Fruit fly (Drosophila melanogaster) whole organism, embryonic: ENCODE data around the gene CG13124.

Experiments
- Blimp-1 ChIP-seq: fragments of 200-800 bp; sonication (Bioruptor generic); optimal IDR thresholded peaks from 3 replicates; lab custom pipeline; 2018; ENCODE audit warnings: missing biosample characterization, missing genetic modification characterization, mild to moderate bottlenecking, moderate library complexity, missing genetic modification reagents
- CG11504 ChIP-seq: fragments of 200-800 bp; sonication (Bioruptor generic); optimal IDR thresholded peaks from 3 replicates; lab custom pipeline; 2019; ENCODE audit warnings: missing biosample characterization, mild to moderate bottlenecking, missing genetic modification characterization, moderate library complexity
- CG11696 ChIP-seq: fragments of 200-800 bp; sonication (Bioruptor generic); IDR thresholded peaks from 2 replicates; pipeline ENCODE4 v1.3.6; 2022; ENCODE audit warnings: missing biosample characterization, missing genetic modification characterization
- CG12769 ChIP-seq: fragments of 200-800 bp; sonication (Bioruptor generic); optimal IDR thresholded peaks from 2 replicates; lab custom pipeline; 2019; ENCODE audit warnings: missing biosample characterization, mild to moderate bottlenecking, missing genetic modification characterization, moderate library complexity
- CG18599 ChIP-seq: fragments of 200-800 bp; sonication (Bioruptor generic); optimal IDR thresholded peaks from 3 replicates; lab custom pipeline; 2017; ENCODE audit warnings: missing biosample characterization, missing genetic modification characterization, mild to moderate bottlenecking, moderate library complexity, missing genetic modification reagents
- CG2712 ChIP-seq: fragments of 200-800 bp; optimal IDR thresholded peaks from 3 replicates; lab custom pipeline; 2019; ENCODE audit warnings: missing biosample characterization, mild to moderate bottlenecking, missing genetic modification characterization, moderate library complexity
- CG30020 ChIP-seq: fragments of 200-800 bp; optimal IDR thresholded peaks from 2 replicates; lab custom pipeline; 2019; ENCODE audit warnings: missing biosample characterization, mild to moderate bottlenecking, missing genetic modification characterization, moderate library complexity
- CG31388 ChIP-seq: fragments of 200-800 bp; sonication (Bioruptor generic); optimal IDR thresholded peaks from 2 replicates; lab custom pipeline; 2016; ENCODE audit warnings: missing biosample characterization, missing genetic modification characterization
- CG3281 ChIP-seq: fragments of 200-800 bp; sonication (Bioruptor generic); optimal IDR thresholded peaks from 3 replicates; lab custom pipeline; 2017; ENCODE audit warnings: missing biosample characterization, mild to moderate bottlenecking, missing genetic modification characterization
- CG34224 ChIP-seq: fragments of 200-800 bp; sonication (Bioruptor generic); IDR thresholded peaks from 3 replicates; pipeline ENCODE4 v1.3.6; 2022; ENCODE audit warnings: missing biosample characterization, missing genetic modification characterization; ENCODE audit not compliant: partially characterized antibody
- CG4854 ChIP-seq: fragments of 200-800 bp; sonication (Bioruptor generic); optimal IDR thresholded peaks from 2 replicates; lab custom pipeline; 2016; ENCODE audit warnings: missing biosample characterization, missing genetic modification characterization, inconsistent platforms
- CG5180 ChIP-seq: fragments of 200-800 bp; sonication (Bioruptor generic); optimal IDR thresholded peaks from 3 replicates; lab custom pipeline; 2017; ENCODE audit warnings: missing biosample characterization, missing genetic modification characterization, mild to moderate bottlenecking, moderate library complexity, missing genetic modification reagents
- CG6683 ChIP-seq: fragments of 200-800 bp; sonication (Bioruptor generic); optimal IDR thresholded peaks from 2 replicates; lab custom pipeline; 2017; ENCODE audit warnings: missing biosample characterization, mild to moderate bottlenecking, missing genetic modification characterization, missing genetic modification reagents
- CG7271 ChIP-seq: fragments of 200-800 bp; sonication (Bioruptor generic); optimal IDR thresholded peaks from 2 replicates; lab custom pipeline; 2018; ENCODE audit warnings: missing biosample characterization, mild to moderate bottlenecking, missing genetic modification characterization, moderate library complexity
- CG7987 ChIP-seq: fragments of 200-800 bp; sonication (Bioruptor generic); optimal IDR thresholded peaks from 2 replicates; lab custom pipeline; 2018; ENCODE audit warnings: missing biosample characterization, mild to moderate bottlenecking, missing genetic modification characterization, moderate library complexity
- Camta ChIP-seq: fragments of 200-800 bp; sonication (Bioruptor generic); optimal IDR thresholded peaks from 2 replicates; lab custom pipeline; 2016; ENCODE audit warnings: missing biosample characterization, missing genetic modification characterization
- Dad ChIP-seq: fragments of 200-800 bp; sonication (Bioruptor generic); optimal IDR thresholded peaks from 3 replicates; lab custom pipeline; 2016; ENCODE audit warnings: missing biosample characterization, missing genetic modification characterization
- Dll ChIP-seq: fragments of 200-800 bp; sonication (Bioruptor generic); IDR thresholded peaks from 4 replicates; pipeline ENCODE4 v1.3.6; 2022; ENCODE audit warnings: missing biosample characterization, missing genetic modification characterization; ENCODE audit not compliant: partially characterized antibody
- Ets65A ChIP-seq: fragments of 200-800 bp; sonication (Bioruptor generic); peaks from one replicate; lab custom pipeline; 2016; ENCODE audit warnings: missing biosample characterization, missing genetic modification characterization
- HLH54F ChIP-seq: fragments of 200-800 bp; sonication (Bioruptor generic); optimal IDR thresholded peaks from 3 replicates; lab custom pipeline; 2016; ENCODE audit warnings: missing biosample characterization, missing genetic modification characterization
- HLHmδ ChIP-seq: fragments of 200-800 bp; sonication (Bioruptor generic); optimal IDR thresholded peaks from 2 replicates; lab custom pipeline; 2018; ENCODE audit warnings: missing biosample characterization, mild to moderate bottlenecking, missing genetic modification characterization, moderate library complexity
- Hr39 ChIP-seq: fragments of >200 bp; optimal IDR thresholded peaks from 2 replicates; lab custom pipeline; 2017
- Max ChIP-seq: fragments of 200-800 bp; sonication (Bioruptor generic); optimal IDR thresholded peaks from 2 replicates; lab custom pipeline; 2016; ENCODE audit warnings: missing biosample characterization, mild to moderate bottlenecking, missing genetic modification characterization
- Mes4 ChIP-seq: fragments of 200-800 bp; sonication (Bioruptor generic); optimal IDR thresholded peaks from 2 replicates; lab custom pipeline; 2016; ENCODE audit warnings: missing biosample characterization, missing genetic modification characterization
- Oaz ChIP-seq: fragments of 200-800 bp; sonication (Bioruptor generic); IDR thresholded peaks from 2 replicates; pipeline ENCODE4 v1.3.6; 2022; ENCODE audit warnings: missing biosample characterization, missing genetic modification characterization
- Trl ChIP-seq, 3 experiments: fragments of >200 bp in 2 of 3; fragments of 200-800 bp in 1 of 3; sonication (Bioruptor generic) in 1 of 3; optimal IDR thresholded peaks; 2 replicates in 1 of 3; 3 replicates in 2 of 3; lab custom pipeline; 2016 to 2017; ENCODE audit warnings: missing biosample characterization in 1 of 3, missing genetic modification characterization in 1 of 3
- ap ChIP-seq: fragments of 200-800 bp; sonication (Bioruptor generic); IDR thresholded peaks from 2 replicates; pipeline ENCODE4 v1.3.6; 2022; ENCODE audit warnings: missing biosample characterization, missing genetic modification characterization
- dimm ChIP-seq: fragments of 200-800 bp; sonication (Bioruptor generic); IDR thresholded peaks from 2 replicates; pipeline ENCODE4 v1.3.6; 2022; ENCODE audit warnings: missing biosample characterization, missing genetic modification characterization
- disco-r ChIP-seq: fragments of 200-800 bp; sonication (Bioruptor generic); optimal IDR thresholded peaks from 2 replicates; lab custom pipeline; 2016; ENCODE audit warnings: missing biosample characterization, missing genetic modification characterization
- dysf ChIP-seq: fragments of 200-800 bp; sonication (Bioruptor generic); IDR thresholded peaks from 3 replicates; pipeline ENCODE4 v1.3.6; 2022; ENCODE audit warnings: missing biosample characterization, missing genetic modification characterization
- gt ChIP-seq: fragments of 200-800 bp; sonication (Bioruptor generic); IDR thresholded peaks from 2 replicates; pipeline ENCODE4 v1.3.6; 2022; ENCODE audit warnings: missing biosample characterization, missing genetic modification characterization
- jumu ChIP-seq: fragments of 200-800 bp; sonication (Bioruptor generic); optimal IDR thresholded peaks from 3 replicates; lab custom pipeline; 2016; ENCODE audit warnings: missing biosample characterization, missing genetic modification characterization
- kay ChIP-seq: fragments of 200-800 bp; sonication (Bioruptor generic); optimal IDR thresholded peaks from 2 replicates; lab custom pipeline; 2016; ENCODE audit warnings: missing biosample characterization, missing genetic modification characterization
- ken ChIP-seq: fragments of 200-800 bp; sonication (Bioruptor generic); IDR thresholded peaks from 3 replicates; pipeline ENCODE4 v1.3.6; 2022; ENCODE audit warnings: missing biosample characterization, missing genetic modification characterization
- nom ChIP-seq: fragments of 200-800 bp; sonication (Bioruptor generic); optimal IDR thresholded peaks from 2 replicates; lab custom pipeline; 2017; ENCODE audit warnings: missing biosample characterization, missing genetic modification characterization, mild to moderate bottlenecking, moderate library complexity, missing genetic modification reagents
- pho ChIP-seq: fragments of 200-800 bp; sonication (Bioruptor generic); optimal IDR thresholded peaks from 2 replicates; lab custom pipeline; 2016; ENCODE audit warnings: missing biosample characterization, missing genetic modification characterization
- pros ChIP-seq: fragments of 200-800 bp; sonication (Bioruptor generic); optimal IDR thresholded peaks from 3 replicates; lab custom pipeline; 2019; ENCODE audit warnings: missing biosample characterization, mild to moderate bottlenecking, missing genetic modification characterization, moderate library complexity
- sisA ChIP-seq: fragments of 200-800 bp; sonication (Bioruptor generic); IDR thresholded peaks from 2 replicates; pipeline ENCODE4 v1.3.6; 2022; ENCODE audit warnings: missing biosample characterization, missing genetic modification characterization
- slbo ChIP-seq: fragments of 200-800 bp; sonication (Bioruptor generic); IDR thresholded peaks from 2 replicates; pipeline ENCODE4 v1.3.6; 2022; ENCODE audit warnings: missing biosample characterization, missing genetic modification characterization
- sob ChIP-seq: fragments of 200-800 bp; sonication (Bioruptor generic); IDR thresholded peaks from 2 replicates; pipeline ENCODE4 v1.3.6; 2022; ENCODE audit warnings: missing biosample characterization, missing genetic modification characterization
- ssp ChIP-seq: fragments of 200-800 bp; sonication (Bioruptor generic); IDR thresholded peaks from 2 replicates; pipeline ENCODE4 v1.3.6; 2022; ENCODE audit warnings: missing biosample characterization, missing genetic modification characterization
- tap ChIP-seq: fragments of 200-800 bp; optimal IDR thresholded peaks from 3 replicates; lab custom pipeline; 2019; ENCODE audit warnings: missing biosample characterization, mild to moderate bottlenecking, missing genetic modification characterization, moderate library complexity
- tgo ChIP-seq: fragments of 200-800 bp; sonication (Bioruptor generic); IDR thresholded peaks from 3 replicates; pipeline ENCODE4 v1.3.6; 2022; ENCODE audit warnings: missing biosample characterization, missing genetic modification characterization
- tin ChIP-seq: fragments of 200-800 bp; sonication (Bioruptor generic); optimal IDR thresholded peaks from 3 replicates; lab custom pipeline; 2016; ENCODE audit warnings: missing biosample characterization, missing genetic modification characterization
- tio ChIP-seq: fragments of 200-800 bp; sonication (Bioruptor generic); optimal IDR thresholded peaks from 2 replicates; lab custom pipeline; 2017; ENCODE audit warnings: missing biosample characterization, missing genetic modification characterization, inconsistent platforms
- tna ChIP-seq: fragments of 200-800 bp; sonication (Bioruptor generic); IDR thresholded peaks from 2 replicates; pipeline ENCODE4 v1.3.6; 2022; ENCODE audit warnings: missing biosample characterization, missing genetic modification characterization; ENCODE audit not compliant: partially characterized antibody
- tx ChIP-seq: fragments of 200-800 bp; sonication (Bioruptor generic); optimal IDR thresholded peaks from 2 replicates; lab custom pipeline; 2016; ENCODE audit warnings: missing biosample characterization, missing genetic modification characterization

The CG13124 gene

dm6 chr2L:9918020-9918959, 9.9 kb upstream of the CG13124 start, which contains the start of the genes CG5885 and CG4598 (continued):
- TF ChIP-seq CG18599 = peak; percentile 70
- peak; percentile 84 for TF ChIP-seq CG11504 (tag; lab: Kevin White, UChicago)
- TF ChIP-seq Blimp-1 (GFP tag; lab: Kevin White, UChicago) = peak; percentile 46
- TF ChIP-seq ken = peak; percentile 71; the same call in 1 of the 3 replicates
- no peak for TF ChIP-seq gt
- peak; percentile 48 for TF ChIP-seq tna (GFP tag; lab: Robert Waterston, UW)
- TF ChIP-seq CG12769 (tag; lab: Kevin White, UChicago) = peak; percentile 20
- TF ChIP-seq Mes4 (GFP tag; lab: Kevin White, UChicago) = no peak
- peak; percentile 66 for TF ChIP-seq ap
- TF ChIP-seq CG11696 (GFP tag; lab: Robert Waterston, UW) = 0 out of 2 replicates have a peak, but pooled peaks have one; percentile 28
- TF ChIP-seq ssp (GFP tag; lab: Robert Waterston, UW) = peak; percentile 39; the same call in 1 of the 2 replicates
- 0 out of 2 replicates have a peak, but pooled peaks have one; percentile 20 for TF ChIP-seq Oaz (GFP tag; lab: Robert Waterston, UW)
- peak; percentile 96 for TF ChIP-seq nom (GFP tag; lab: Kevin White, UChicago)
- no peak for TF ChIP-seq Hr39
- no peak for TF ChIP-seq dimm (GFP tag; lab: Robert Waterston, UW)
- peak; percentile 30 for TF ChIP-seq jumu (GFP tag; lab: Kevin White, UChicago)
- peak; percentile 46 for TF ChIP-seq tx (GFP tag; lab: Kevin White, UChicago)
- no peak for TF ChIP-seq CG7271 (tag; lab: Kevin White, UChicago)
- TF ChIP-seq CG7987 (GFP tag; lab: Kevin White, UChicago) = no peak
- peak; percentile 48 for TF ChIP-seq CG5180
- peak; percentile 87 for TF ChIP-seq Ets65A (GFP tag; lab: Kevin White, UChicago)
- TF ChIP-seq tgo (GFP tag; lab: Robert Waterston, UW) = peak; percentile 44; the same call in 2 of the 3 replicates
- TF ChIP-seq sisA (GFP tag; lab: Robert Waterston, UW) = peak; percentile 73
- peak; percentile 19 for TF ChIP-seq pho
- TF ChIP-seq Camta (GFP tag; lab: Kevin White, UChicago) = no peak
- peak; percentile 47; the same call in 1 of the 2 replicates for TF ChIP-seq sob (GFP tag; lab: Robert Waterston, UW)
- TF ChIP-seq tap = peak; percentile 45
- no peak for TF ChIP-seq HLHmδ (GFP tag; lab: Kevin White, UChicago)
- TF ChIP-seq CG30020 (tag; lab: Kevin White, UChicago) = peak; percentile 54
- TF ChIP-seq CG34224 (GFP tag; lab: Robert Waterston, UW) = peak; percentile 72; the same call in 2 of the 3 replicates
- TF ChIP-seq CG6683 (GFP tag; lab: Kevin White, UChicago) = no peak
- peak; percentile 61 for TF ChIP-seq CG2712 (tag; lab: Kevin White, UChicago)
- no peak for TF ChIP-seq pros (GFP tag; lab: Kevin White, UChicago)
- peak; percentile 77 for TF ChIP-seq Dll (GFP tag; lab: Robert Waterston, UW)

- peak; percentile 12 for TF ChIP-seq Dad (GFP tag; lab: Kevin White, UChicago)
- peak; percentile 67; the same call in 1 of the 3 replicates for TF ChIP-seq dysf
- peak in 1 of 2 experiments; percentile 18 for TF ChIP-seq Trl (optimal IDR thresholded peaks at IDR 0.05; lab: Kevin White, UChicago)
- TF ChIP-seq Trl (GFP tag; optimal IDR thresholded peaks at IDR 0.05; lab: Kevin White, UChicago) = peak; percentile 59
- TF ChIP-seq HLH54F (GFP tag; lab: Kevin White, UChicago) = peak; percentile 34
- TF ChIP-seq CG31388 (GFP tag; lab: Kevin White, UChicago) = no peak
- no peak for TF ChIP-seq tio
- TF ChIP-seq CG3281 (GFP tag; lab: Kevin White, UChicago) = peak; percentile 57
- no peak for TF ChIP-seq pros (GFP tag; lab: Kevin White, UChicago)
- peak; percentile 75 for TF ChIP-seq slbo (GFP tag; lab: Robert Waterston, UW)
- TF ChIP-seq CG4854 = peak; percentile 5
- TF ChIP-seq disco-r (GFP tag; lab: Kevin White, UChicago) = no peak
- TF ChIP-seq kay (GFP tag; lab: Kevin White, UChicago) = peak; percentile 74
- TF ChIP-seq Max (GFP tag; lab: Kevin White, UChicago) = no peak
- TF ChIP-seq tin (GFP tag; lab: Kevin White, UChicago) = peak; percentile 36
These were observed 6.8 kb upstream of the CG13124 start, which contains the start of gene yip2 for dm6 chr2L:9915011-9915850. Gene yip2, plus strand, starts transcription at chr2L:9915253.
